Worm (Caenorhabditis elegans): ENCODE data around the gene ostf-4.

Gene ostf-4

DNA sequence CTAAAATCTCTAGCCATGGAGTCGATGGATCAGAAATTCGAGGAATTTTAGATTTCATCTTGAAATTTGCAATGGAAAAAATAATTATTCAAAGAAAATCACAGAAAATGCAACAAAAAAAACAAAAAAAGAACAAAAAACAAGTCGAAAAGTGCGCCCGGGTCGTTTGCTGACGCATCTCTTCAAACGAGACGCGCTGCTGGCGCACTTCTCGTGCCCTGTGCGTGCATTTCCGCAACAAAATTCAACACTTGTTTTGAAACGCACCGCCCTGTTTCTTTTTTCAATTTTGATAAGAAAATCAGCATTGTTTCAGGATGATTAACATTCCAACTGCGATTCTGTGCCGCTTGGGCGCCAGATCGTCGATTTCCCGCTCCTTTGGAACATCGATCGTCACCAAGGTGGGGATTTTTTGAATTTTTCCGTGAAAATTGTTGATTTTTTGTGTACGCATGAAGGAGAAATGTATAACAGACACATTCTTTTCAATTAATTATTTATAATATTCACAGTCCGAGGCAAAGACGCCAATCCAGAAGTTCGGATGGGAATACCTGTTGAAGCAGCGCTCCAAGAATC is 15.7 kb upstream of the ostf-4 start, which contains the start of the genes jmjd-4 and mev-1 (continued):
- peak; percentile 68 for TF ChIP-seq snpc-4 (GFP tag; optimal IDR thresholded peaks at IDR 0.05)
- peak in 3 of 4 experiments; percentile 61 to 72 (median 65) for TF ChIP-seq snpc-4 (tag; optimal IDR thresholded peaks at IDR 0.05)
- TF ChIP-seq rcor-1 (GFP tag; IDR thresholded peaks at IDR 0.05), result peak; percentile 81
- TF ChIP-seq ceh-27 (GFP tag; optimal IDR thresholded peaks at IDR 0.05), result peak; percentile 61
- TF ChIP-seq bed-1 (GFP tag; IDR thresholded peaks at IDR 0.05), result no peak
- no peak for TF ChIP-seq B0019.2 (GFP tag; conservative IDR thresholded peaks at IDR 0.05)
- peak; percentile 51 for TF ChIP-seq efl-1 (GFP tag; optimal IDR thresholded peaks at IDR 0.05)
- no peak for TF ChIP-seq attf-6 (GFP tag; IDR thresholded peaks at IDR 0.05)
- TF ChIP-seq lin-54 (GFP tag; optimal IDR thresholded peaks at IDR 0.05), result peak; percentile 92
- peak; percentile 71 for TF ChIP-seq dpl-1 (GFP tag; optimal IDR thresholded peaks at IDR 0.05)
- no peak for TF ChIP-seq sdz-38 (tag; optimal IDR thresholded peaks at IDR 0.05)
- no peak for TF ChIP-seq F57A8.1 (GFP tag; optimal IDR thresholded peaks at IDR 0.05)

- no peak for TF ChIP-seq attf-5 (GFP tag; optimal IDR thresholded peaks at IDR 0.05)
- no peak for TF ChIP-seq snpc-1.1 (tag; optimal IDR thresholded peaks at IDR 0.05; ENCODE audit: insufficient read depth)
- TF ChIP-seq lin-54 (GFP tag; optimal IDR thresholded peaks at IDR 0.05), result no peak
- no peak for TF ChIP-seq F33H1.4 (GFP tag; IDR thresholded peaks at IDR 0.05)
- no peak for TF ChIP-seq B0336.3 (GFP tag; IDR thresholded peaks at IDR 0.05)
- TF ChIP-seq T26A5.8 (tag; optimal IDR thresholded peaks at IDR 0.05), result no peak
These were observed 14.2 kb upstream of the ostf-4 start, which contains the start of gene T07C4.12 for ce11 chrIII:10332560-10332959. TSS of gene T07C4.12 (minus strand) at chrIII:10332660.

ce11 chrIII:10331232-10331631 is 12.9 kb upstream of the ostf-4 start:
- TF ChIP-seq C17E4.6 (GFP tag; IDR thresholded peaks at IDR 0.05) (no peak), attf-3 (GFP tag; conservative IDR thresholded peaks at IDR 0.05) (no peak), aptf-3 (GFP tag; IDR thresholded peaks at IDR 0.05) (no peak), ztf-6 (GFP tag; IDR thresholded peaks at IDR 0.05) (no peak), hrde-1 (tag; optimal IDR thresholded peaks at IDR 0.05; ENCODE audit: borderline replicate concordance) (no peak), B0336.3 (GFP tag; IDR thresholded peaks at IDR 0.05) (0 out of 2 replicates have a peak, but pooled peaks have one; percentile 29), akir-1 (GFP tag; optimal IDR thresholded peaks at IDR 0.05) (no peak), lsy-27 (tag; optimal IDR thresholded peaks at IDR 0.05; ENCODE audit: borderline replicate concordance, insufficient read depth) (no peak), let-526 (GFP tag; IDR thresholded peaks at IDR 0.05) (no peak), tbp1 (GFP tag; optimal IDR thresholded peaks at IDR 0.05) (no peak), hlh-26 (GFP tag; conservative IDR thresholded peaks at IDR 0.05) (no peak), attf-5 (GFP tag; optimal IDR thresholded peaks at IDR 0.05) (peak; percentile 6), B0261.1 (tag; optimal IDR thresholded peaks at IDR 0.05) (no peak), pha-4 (tag; optimal IDR thresholded peaks at IDR 0.05) (no peak), madf-6 (GFP tag; IDR thresholded peaks at IDR 0.05) (no peak), B0035.1 (tag; optimal IDR thresholded peaks at IDR 0.05) (no peak), F23B12.7 (tag; optimal IDR thresholded peaks at IDR 0.05; ENCODE audit: insufficient read depth) (no peak), lin-35 (GFP tag; optimal IDR thresholded peaks at IDR 0.05) (peak in 1 of 3 experiments; percentile 11), nfyb-1 (GFP tag; IDR thresholded peaks at IDR 0.05) (0 out of 2 replicates have a peak, but pooled peaks have one; percentile 37), mes-4 (tag; optimal IDR thresholded peaks at IDR 0.05) (no peak), ztf-18 (tag; optimal IDR thresholded peaks at IDR 0.05) (no peak), hsf-1 (GFP tag; IDR thresholded peaks at IDR 0.05) (peak; percentile 70; the same call in 1 of the 2 replicates), ceh-27 (GFP tag; optimal IDR thresholded peaks at IDR 0.05) (no peak), tbx-9 (tag; optimal IDR thresholded peaks at IDR 0.05; ENCODE audit: borderline replicate concordance) (peak; percentile 56), cebp-1 (GFP tag; IDR thresholded peaks at IDR 0.05) (peak; percentile 64; the same call in 1 of the 2 replicates), cebp-1 (tag; optimal IDR thresholded peaks at IDR 0.05) (peak; percentile 94), let-607 (tag; optimal IDR thresholded peaks at IDR 0.05) (no peak), ztf-28 (GFP tag; IDR thresholded peaks at IDR 0.05) (no peak), gei-17 (GFP tag; optimal IDR thresholded peaks at IDR 0.05) (no peak), aptf-2 (GFP tag; conservative IDR thresholded peaks at IDR 0.05) (no peak)

All from whole organism, young adult.